Fruit fly (Drosophila melanogaster): ENCODE results near the gene Arp6.

Gene Arp6

DNA sequence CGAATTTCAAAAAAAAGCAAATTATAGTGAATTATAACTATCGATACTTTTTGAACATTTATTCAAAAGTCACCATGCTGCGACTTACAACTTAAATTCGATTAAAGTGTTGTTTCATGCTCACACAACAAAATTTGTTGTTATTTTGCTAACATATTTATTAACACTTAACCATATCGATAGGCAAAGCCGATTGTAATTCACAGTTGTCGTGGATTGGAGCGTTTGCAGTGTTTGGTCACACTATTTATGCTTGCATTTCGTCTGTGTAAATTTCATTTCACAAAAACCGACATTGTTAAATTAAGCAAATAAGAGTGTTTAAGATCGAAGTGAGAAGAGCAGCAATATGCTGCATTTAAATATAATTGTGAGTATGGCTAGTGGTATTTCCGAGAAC lies 24.5 kb downstream of the Arp6 start, which contains the start of gene HUWE1:
Gene HUWE1, plus strand, starts transcription at position 220 of the 400 bp plus-strand sequence.
- TF ChIP-seq CG32121 (GFP tag; IDR thresholded peaks at IDR 0.05) (no peak), CG8159 (tag; optimal IDR thresholded peaks at IDR 0.05) (no peak), CG15710 (tag; optimal IDR thresholded peaks at IDR 0.05) (peak; percentile 1), D1 (tag; optimal IDR thresholded peaks at IDR 0.05) (no peak), CG8301 (tag; optimal IDR thresholded peaks at IDR 0.05) (no peak), Pif1A (GFP tag; optimal IDR thresholded peaks at IDR 0.05) (no peak), CG14655 (GFP tag; optimal IDR thresholded peaks at IDR 0.05) (no peak), CG10348 (GFP tag; IDR thresholded peaks at IDR 0.05) (no peak), fd96Ca (GFP tag; IDR thresholded peaks at IDR 0.05) (no peak)

DNA sequence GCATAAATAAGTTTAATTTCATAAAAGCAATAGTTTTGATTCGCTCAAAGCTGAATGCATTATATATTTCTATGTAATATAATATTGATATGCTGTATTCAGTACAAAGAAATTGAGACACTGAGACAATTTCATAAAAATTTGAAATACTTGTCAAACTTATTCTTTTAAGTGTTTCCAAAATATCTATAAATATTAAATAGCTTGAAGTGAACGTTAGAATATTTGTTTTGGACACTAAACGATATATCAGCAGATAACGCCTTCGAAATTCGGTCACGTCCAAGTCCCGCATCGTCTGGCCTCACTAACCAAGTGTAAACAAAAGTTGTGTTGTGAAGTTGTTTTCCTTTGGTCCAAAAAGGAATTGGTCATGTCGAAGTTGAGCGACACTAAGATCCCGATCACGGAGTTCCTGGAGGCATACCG lies 26.2 kb downstream of the Arp6 start:
- TF ChIP-seq Ets98B (GFP tag; IDR thresholded peaks at IDR 0.05): no peak
- no peak for TF ChIP-seq EcR (GFP tag; optimal IDR thresholded peaks at IDR 0.05)
- no peak for TF ChIP-seq Pif1B (GFP tag; optimal IDR thresholded peaks at IDR 0.05)
- TF ChIP-seq rn (GFP tag; IDR thresholded peaks at IDR 0.05): no peak
- no peak for TF ChIP-seq CG8301 (tag; optimal IDR thresholded peaks at IDR 0.05)
- no peak for TF ChIP-seq CG14655 (GFP tag; optimal IDR thresholded peaks at IDR 0.05)
- TF ChIP-seq CG12605 (GFP tag; IDR thresholded peaks at IDR 0.05): no peak
- no peak for TF ChIP-seq CG13204 (GFP tag; optimal IDR thresholded peaks at IDR 0.05)
- TF ChIP-seq CG9948 (tag; optimal IDR thresholded peaks at IDR 0.05): no peak
- TF ChIP-seq CG10348 (GFP tag; IDR thresholded peaks at IDR 0.05): no peak

DNA sequence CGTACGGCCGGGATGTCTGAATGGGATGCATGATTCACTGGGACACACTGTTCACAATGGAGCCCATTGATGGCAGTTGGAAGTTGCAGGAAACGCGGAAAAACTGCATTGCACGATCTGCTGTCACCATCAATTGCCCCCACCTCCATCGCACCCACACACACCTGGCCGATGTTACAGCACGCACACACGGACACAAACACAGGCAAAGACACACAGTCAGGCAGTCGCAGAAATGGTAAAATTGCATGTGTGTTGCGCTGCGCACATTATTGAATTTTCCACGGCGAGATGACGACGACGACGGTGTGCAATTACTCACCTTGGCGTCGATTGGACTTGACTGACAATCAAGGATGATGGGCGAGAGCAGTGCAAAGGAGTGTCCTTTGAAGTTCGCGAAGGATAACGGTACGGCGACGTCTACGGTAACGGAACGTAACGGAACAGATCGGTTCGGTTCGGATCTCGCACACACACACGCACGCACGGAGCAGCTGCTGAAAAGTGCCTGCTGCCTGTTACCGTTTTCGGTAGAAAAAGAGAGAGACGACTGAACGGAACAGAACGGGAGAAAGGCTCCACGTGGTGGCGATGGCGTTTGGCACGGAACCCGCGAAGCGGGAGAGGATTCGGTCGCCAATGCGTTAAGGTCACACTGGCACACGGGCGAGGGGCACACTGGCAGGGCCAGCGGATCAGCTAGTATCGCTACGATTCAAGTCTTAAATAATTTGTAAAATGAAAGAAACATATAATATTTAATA lies 26.8 kb downstream of the Arp6 start, which contains the start of the genes CG9281 and CG15601:
Gene CG9281, minus strand, starts transcription at position 556 of the 767 bp plus-strand sequence.
Gene CG15601, plus strand, starts transcription at position 664 of the 767 bp plus-strand sequence.
- TF ChIP-seq rn (GFP tag; IDR thresholded peaks at IDR 0.05) (no peak), Snoo (tag; optimal IDR thresholded peaks at IDR 0.05) (peak; percentile 21), EcR (GFP tag; optimal IDR thresholded peaks at IDR 0.05) (no peak), CG10348 (GFP tag; IDR thresholded peaks at IDR 0.05) (no peak), CG15710 (tag; optimal IDR thresholded peaks at IDR 0.05) (no peak), CG8301 (tag; optimal IDR thresholded peaks at IDR 0.05) (no peak), CG4496 (GFP tag; IDR thresholded peaks at IDR 0.05) (peak; percentile 27; the same call in 1 of the 3 replicates)

DNA sequence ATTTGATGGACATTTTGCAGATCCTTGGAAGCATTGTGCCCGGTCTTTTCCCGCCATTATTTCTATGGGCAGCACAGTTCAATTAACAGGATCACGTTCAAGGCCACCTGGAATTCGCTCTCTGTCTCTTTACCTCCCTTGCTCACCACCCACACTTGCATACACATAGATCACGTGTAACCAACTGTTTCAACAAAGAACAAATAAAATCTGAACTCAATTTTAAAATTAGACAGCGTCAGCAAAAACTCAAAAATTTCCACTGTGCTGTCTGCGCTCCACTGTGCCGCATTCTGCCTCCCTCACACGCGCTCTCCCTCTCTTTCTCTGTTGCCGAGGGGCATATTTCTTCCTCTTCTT lies 27.3 kb downstream of the Arp6 start:
- TF ChIP-seq CG15710 (tag; optimal IDR thresholded peaks at IDR 0.05): peak; percentile 0
- peak; percentile 2 for TF ChIP-seq CG8159 (tag; optimal IDR thresholded peaks at IDR 0.05)
- peak; percentile 31; the same call in 2 of the 3 replicates for TF ChIP-seq CG4496 (GFP tag; IDR thresholded peaks at IDR 0.05)
- peak; percentile 8 for TF ChIP-seq CG8301 (tag; optimal IDR thresholded peaks at IDR 0.05)
- no peak for TF ChIP-seq CG34367 (tag; optimal IDR thresholded peaks at IDR 0.05)

DNA sequence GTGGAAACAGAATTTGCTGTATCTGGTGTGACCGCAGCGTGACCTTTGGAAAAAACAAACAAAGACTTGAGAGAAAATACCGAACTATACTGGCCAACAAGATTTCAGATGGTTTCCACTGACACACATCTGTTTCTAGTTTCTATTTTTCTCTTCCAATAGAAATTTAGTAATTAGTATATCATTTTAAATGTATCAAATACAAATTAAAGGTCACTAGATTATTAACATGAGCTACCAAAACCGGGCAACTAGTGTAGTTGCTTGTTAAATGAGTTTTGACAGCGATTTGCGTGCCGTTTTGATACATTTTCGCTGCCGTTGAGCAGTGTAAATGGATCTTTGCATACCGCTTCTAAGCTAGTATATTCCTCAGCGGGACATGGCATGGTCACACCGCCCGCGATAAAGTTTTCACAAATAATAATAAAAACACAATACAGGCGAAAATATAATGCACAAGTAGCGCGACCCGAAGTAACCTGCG lies 33.2 kb downstream of the Arp6 start, which contains the start of the genes Pis and Hap40:
Gene Pis, minus strand, starts transcription at position 51 of the 487 bp plus-strand sequence.
Gene Hap40, plus strand, starts transcription at position 406 of the 487 bp plus-strand sequence.
- TF ChIP-seq CG9948 (tag; optimal IDR thresholded peaks at IDR 0.05) (peak; percentile 68), CG17806 (tag; optimal IDR thresholded peaks at IDR 0.05) (peak; percentile 56), CG4496 (GFP tag; IDR thresholded peaks at IDR 0.05) (peak; percentile 68; the same call in 2 of the 3 replicates), Pif1B (GFP tag; optimal IDR thresholded peaks at IDR 0.05) (no peak), EcR (GFP tag; optimal IDR thresholded peaks at IDR 0.05) (peak; percentile 38), CG8301 (tag; optimal IDR thresholded peaks at IDR 0.05) (peak; percentile 50), CG8159 (tag; optimal IDR thresholded peaks at IDR 0.05) (peak; percentile 69), fd96Ca (GFP tag; IDR thresholded peaks at IDR 0.05) (peak; percentile 66; the same call in 2 of the 3 replicates), D1 (tag; optimal IDR thresholded peaks at IDR 0.05) (no peak), CG12605 (GFP tag; IDR thresholded peaks at IDR 0.05) (no peak), Snoo (tag; optimal IDR thresholded peaks at IDR 0.05) (peak; percentile 59), CG34367 (tag; optimal IDR thresholded peaks at IDR 0.05) (peak; percentile 61), gl (tag; optimal IDR thresholded peaks at IDR 0.05) (no peak), Pif1A (GFP tag; optimal IDR thresholded peaks at IDR 0.05) (no peak), CG13204 (GFP tag; optimal IDR thresholded peaks at IDR 0.05) (no peak), rn (GFP tag; IDR thresholded peaks at IDR 0.05) (no peak), Ets98B (GFP tag; IDR thresholded peaks at IDR 0.05) (peak; percentile 34; the same call in 1 of the 2 replicates), CG10348 (GFP tag; IDR thresholded peaks at IDR 0.05) (peak; percentile 29; the same call in 1 of the 2 replicates), CG32121 (GFP tag; IDR thresholded peaks at IDR 0.05) (peak; percentile 57), CG15710 (tag; optimal IDR thresholded peaks at IDR 0.05) (peak; percentile 72), CG14655 (GFP tag; optimal IDR thresholded peaks at IDR 0.05) (no peak)

DNA sequence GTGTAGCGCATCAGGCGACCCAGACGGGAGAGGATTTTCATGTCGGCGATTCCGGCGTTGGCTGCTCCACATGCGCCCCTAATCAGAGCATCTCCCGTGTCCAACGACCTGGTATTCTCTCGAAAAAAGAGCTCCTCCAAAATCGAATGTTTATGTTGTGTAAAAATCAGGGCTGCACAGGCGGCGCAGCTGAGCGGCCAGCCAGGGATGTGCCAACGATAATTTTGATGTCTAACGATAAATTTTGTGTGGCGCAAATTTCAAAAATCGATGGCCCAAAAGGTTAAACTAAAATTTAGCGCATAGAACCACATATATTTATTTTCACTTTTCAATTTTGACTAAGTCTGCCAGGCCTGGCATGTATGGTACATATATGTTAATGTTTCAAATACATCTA lies 35.9 kb downstream of the Arp6 start, which contains the start of gene CG9240:
Gene CG9240, minus strand, starts transcription at position 213 of the 400 bp plus-strand sequence.
- TF ChIP-seq CG10348 (GFP tag; IDR thresholded peaks at IDR 0.05) (no peak), gl (tag; optimal IDR thresholded peaks at IDR 0.05) (no peak)

Measured in whole organism, pupa.